Fruit fly (Drosophila melanogaster) whole organism, pupa: ENCODE results near the gene Tsen34.

Source experiments
- CG10348 ChIP-seq: fragments of 200-800 bp; sonication (Bioruptor generic); IDR thresholded peaks from 2 replicates; pipeline ENCODE4 v1.3.6; 2022; ENCODE audit warnings: missing biosample characterization, missing genetic modification characterization
- CG15710 ChIP-seq: fragments of 200-800 bp; sonication (Bioruptor generic); optimal IDR thresholded peaks from 2 replicates; lab custom pipeline; 2018; ENCODE audit warnings: missing biosample characterization, mild to moderate bottlenecking, missing genetic modification characterization, moderate library complexity
- rn ChIP-seq: fragments of 200-800 bp; sonication (Bioruptor generic); IDR thresholded peaks from 2 replicates; pipeline ENCODE4 v1.3.6; 2022; ENCODE audit warnings: missing biosample characterization, missing genetic modification characterization

DNA sequence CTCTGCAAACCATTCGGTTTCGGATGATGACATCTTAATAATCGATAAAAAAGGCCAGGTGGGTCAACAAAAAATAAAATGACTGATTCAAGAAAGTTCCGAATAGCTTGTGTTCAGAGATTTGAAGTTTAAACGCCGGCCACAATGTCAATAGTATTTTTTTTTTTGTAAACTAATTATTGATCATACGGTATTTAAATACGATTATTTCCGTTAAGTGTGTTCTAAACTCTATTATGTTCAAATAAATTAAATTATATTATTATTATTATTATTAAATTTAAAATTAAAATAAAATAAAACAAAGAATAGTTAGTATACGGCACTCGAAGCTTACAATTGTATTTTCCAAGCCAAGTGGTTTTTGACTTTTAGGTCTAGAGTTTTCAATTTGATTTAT, 28.2 kb downstream of the Tsen34 start, which contains the start of gene CG13471:
- TF ChIP-seq rn (GFP tag; lab: Robert Waterston, UW) (no peak), CG15710 (tag; lab: Kevin White, UChicago) (no peak), CG10348 (GFP tag; lab: Robert Waterston, UW) (no peak)
